Worm (Caenorhabditis elegans): ENCODE data around the gene C01F6.14.

C01F6.14 gene

DNA sequence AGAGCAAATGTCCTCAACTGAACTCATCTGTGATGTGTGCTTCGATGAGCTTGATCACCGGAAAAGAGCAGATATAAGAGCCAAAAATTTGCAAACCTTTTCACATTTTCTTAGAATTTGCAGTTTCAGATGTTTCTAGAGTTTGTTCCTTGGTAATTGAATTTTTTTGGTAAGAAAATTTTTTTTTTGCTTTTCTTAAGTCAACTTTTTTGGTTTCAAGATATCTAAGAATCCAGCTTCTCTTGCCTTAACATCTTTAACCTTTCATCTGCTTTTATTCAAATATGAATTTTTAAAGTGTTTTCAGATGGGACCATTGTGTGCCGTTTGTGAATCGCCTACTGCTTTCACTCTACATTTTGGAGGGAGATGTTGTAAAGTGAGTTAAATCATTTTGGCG is 34.2 kb downstream of the C01F6.14 start, which contains the start of gene nhr-11:
Gene nhr-11 (plus strand): TSS at position 301 of the 400 bp plus-strand sequence.
- TF ChIP-seq nhr-25 (tag; optimal IDR thresholded peaks at IDR 0.05) (no peak), ZK546.5 (tag; optimal IDR thresholded peaks at IDR 0.05) (no peak), daf-12 (tag; optimal IDR thresholded peaks at IDR 0.05) (no peak), eor-1 (tag; optimal IDR thresholded peaks at IDR 0.05) (no peak), ceh-16 (tag; optimal IDR thresholded peaks at IDR 0.05) (no peak), lsy-12 (tag; optimal IDR thresholded peaks at IDR 0.05) (no peak), fkh-10 (GFP tag; optimal IDR thresholded peaks at IDR 0.05) (no peak), nhr-237 (tag; optimal IDR thresholded peaks at IDR 0.05) (no peak), nhr-11 (tag; optimal IDR thresholded peaks at IDR 0.05) (no peak), nfya-1 (tag; optimal IDR thresholded peaks at IDR 0.05; ENCODE audit: insufficient read depth) (no peak), pha-4 (tag; optimal IDR thresholded peaks at IDR 0.05) (no peak), zag-1 (tag; optimal IDR thresholded peaks at IDR 0.05) (no peak)

DNA sequence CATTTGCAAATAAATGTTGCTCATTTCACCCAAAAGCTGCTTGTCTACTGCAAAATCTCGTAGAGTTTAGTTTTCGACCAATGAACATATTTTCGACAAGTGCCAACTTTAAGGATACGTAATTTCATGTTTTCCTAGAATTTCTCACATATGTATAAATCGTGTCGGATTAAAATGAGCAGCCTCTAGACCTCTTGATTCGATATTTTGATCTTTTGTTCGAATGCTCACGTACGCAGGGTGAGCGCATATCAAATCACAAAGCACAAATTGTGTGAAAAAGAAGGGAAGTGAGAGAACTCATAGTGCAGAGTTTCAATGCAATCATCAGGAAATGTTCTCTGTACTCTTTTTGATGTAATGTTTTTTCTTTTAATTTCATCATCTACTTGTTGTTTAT is 40.4 kb downstream of the C01F6.14 start:
- peak; percentile 58 for TF ChIP-seq fkh-10 (GFP tag; optimal IDR thresholded peaks at IDR 0.05)
- TF ChIP-seq pha-4 (tag; optimal IDR thresholded peaks at IDR 0.05), result no peak
- TF ChIP-seq nhr-23 (tag; optimal IDR thresholded peaks at IDR 0.05), result no peak
- peak; percentile 9 for TF ChIP-seq lin-15B (tag; optimal IDR thresholded peaks at IDR 0.05)
- TF ChIP-seq nfya-1 (tag; optimal IDR thresholded peaks at IDR 0.05; ENCODE audit: insufficient read depth), result peak; percentile 28

Measured in whole organism, L3 larva.